Worm (Caenorhabditis elegans) whole organism, L1 larva: ENCODE results near the gene C17G10.13.

Experiments used
- C04F5.9 ChIP-seq: sonication (generic microtip); optimal IDR thresholded peaks from 2 replicates; lab custom pipeline; 2016; ENCODE audit warnings: missing genetic modification characterization, missing compliant biosample characterization
- C34B4.2 ChIP-seq: sonication (generic microtip); optimal IDR thresholded peaks from 2 replicates; lab custom pipeline; 2017; ENCODE audit warnings: mild to moderate bottlenecking, missing genetic modification characterization, missing compliant biosample characterization
- F16B12.6 ChIP-seq: fragments of 150-350 bp; optimal IDR thresholded peaks from 2 replicates; lab custom pipeline; 2014; ENCODE audit warnings: missing biosample characterization, missing genetic modification characterization
- aha-1 ChIP-seq: fragments of 150-350 bp; optimal IDR thresholded peaks from 2 replicates; lab custom pipeline; 2014; ENCODE audit warnings: missing biosample characterization, missing genetic modification characterization
- aly-2 ChIP-seq: fragments of 150-350 bp; optimal IDR thresholded peaks from 2 replicates; lab custom pipeline; 2014; ENCODE audit warnings: missing biosample characterization, missing genetic modification characterization
- blmp-1 ChIP-seq: fragments of 150-350 bp; optimal IDR thresholded peaks from 2 replicates; lab custom pipeline; 2014; ENCODE audit warnings: missing biosample characterization, missing genetic modification characterization
- ceh-8 ChIP-seq: fragments of 200-800 bp; sonication (Bioruptor generic); optimal IDR thresholded peaks from 2 replicates; lab custom pipeline; 2018; ENCODE audit warnings: mild to moderate bottlenecking, missing genetic modification characterization, moderate library complexity, missing compliant biosample characterization
- ceh-88 ChIP-seq: fragments of 200-800 bp; sonication (Bioruptor generic); IDR thresholded peaks from 2 replicates; pipeline ENCODE4 v1.3.6; 2022; ENCODE audit warnings: missing genetic modification characterization, missing compliant biosample characterization
- ceh-90 ChIP-seq: sonication (generic microtip); optimal IDR thresholded peaks from 2 replicates; lab custom pipeline; 2016; ENCODE audit warnings: missing genetic modification characterization, missing compliant biosample characterization
- dpl-1 ChIP-seq, 3 experiments: fragments of 150-350 bp in 2 of 3; sonication (generic microtip) in 1 of 3; optimal IDR thresholded peaks; 2 replicates each; lab custom pipeline; 2014 to 2017; ENCODE audit warnings: missing biosample characterization in 3 of 3, missing genetic modification characterization in 3 of 3, missing genetic modification reagents in 3 of 3
- dsc-1 ChIP-seq: sonication (generic microtip); optimal IDR thresholded peaks from 2 replicates; lab custom pipeline; 2016; ENCODE audit warnings: mild to moderate bottlenecking, missing genetic modification characterization, missing compliant biosample characterization
- efl-1 ChIP-seq, 4 experiments: fragments of 150-350 bp; optimal IDR thresholded peaks in 3 of 4; peaks in 1 of 4; 1 replicate in 1 of 4; 2 replicates in 3 of 4; lab custom pipeline; 2014; ENCODE audit warnings: missing biosample characterization in 2 of 4, missing genetic modification characterization in 2 of 4, missing genetic modification reagents in 2 of 4
- efl-3 ChIP-seq: fragments of 200-800 bp; sonication (Bioruptor generic); optimal IDR thresholded peaks from 2 replicates; lab custom pipeline; 2018; ENCODE audit warnings: mild to moderate bottlenecking, missing genetic modification characterization, missing compliant biosample characterization
- egl-27 ChIP-seq, 2 experiments: fragments of 150-350 bp in 1 of 2; sonication (generic microtip); optimal IDR thresholded peaks; 3 replicates each; lab custom pipeline; 2017 to 2018; ENCODE audit warnings: missing biosample characterization in 2 of 2, missing genetic modification characterization in 2 of 2, missing genetic modification reagents in 2 of 2
- ets-5 ChIP-seq: fragments of 200-800 bp; sonication (Bioruptor generic); IDR thresholded peaks from 2 replicates; pipeline ENCODE4 v1.3.6; 2022; ENCODE audit warnings: missing genetic modification characterization, missing compliant biosample characterization
- fkh-4 ChIP-seq: sonication (generic microtip); optimal IDR thresholded peaks from 2 replicates; lab custom pipeline; 2016; ENCODE audit warnings: missing compliant biosample characterization, missing genetic modification characterization, borderline replicate concordance
- isw-1 ChIP-seq: fragments of 200-800 bp; sonication (Bioruptor generic); IDR thresholded peaks from 2 replicates; pipeline ENCODE4 v1.3.6; 2022; ENCODE audit warnings: missing genetic modification characterization, missing compliant biosample characterization
- lin-14 ChIP-seq: fragments of 200-800 bp; sonication (Bioruptor generic); optimal IDR thresholded peaks from 2 replicates; lab custom pipeline; 2018; ENCODE audit warnings: mild to moderate bottlenecking, missing genetic modification characterization, moderate library complexity, missing compliant biosample characterization
- lin-35 ChIP-seq, 2 experiments: fragments of 150-350 bp; optimal IDR thresholded peaks; 2 replicates each; lab custom pipeline; 2014; ENCODE audit warnings: missing biosample characterization in 2 of 2, missing genetic modification characterization in 2 of 2, missing genetic modification reagents in 2 of 2
- lin-39 ChIP-seq: fragments of 150-350 bp; optimal IDR thresholded peaks from 2 replicates; lab custom pipeline; 2014; ENCODE audit warnings: missing biosample characterization, missing genetic modification reagents, missing genetic modification characterization
- lsy-2 ChIP-seq, 2 experiments: fragments of 150-350 bp; optimal IDR thresholded peaks; 2 replicates each; lab custom pipeline; 2014; ENCODE audit warnings: missing biosample characterization in 2 of 2, missing genetic modification characterization in 2 of 2
- mab-9 ChIP-seq: fragments of 200-800 bp; sonication (Bioruptor generic); IDR thresholded peaks from 2 replicates; pipeline ENCODE4 v1.3.6; 2022; ENCODE audit warnings: missing genetic modification reagents, missing genetic modification characterization, missing compliant biosample characterization
- mef-2 ChIP-seq: fragments of 150-350 bp; optimal IDR thresholded peaks from 2 replicates; lab custom pipeline; 2014; ENCODE audit warnings: missing biosample characterization, missing genetic modification characterization
- nhr-11 ChIP-seq: fragments of 150-350 bp; optimal IDR thresholded peaks from 2 replicates; lab custom pipeline; 2014; ENCODE audit warnings: missing biosample characterization, missing genetic modification characterization
- nhr-12 ChIP-seq: sonication (generic microtip); optimal IDR thresholded peaks from 2 replicates; lab custom pipeline; 2017; ENCODE audit warnings: missing biosample characterization, missing genetic modification characterization
- nhr-19 ChIP-seq: fragments of 200-800 bp; sonication (Bioruptor generic); conservative IDR thresholded peaks from 2 replicates; pipeline ENCODE4 v1.3.6; 2022; ENCODE audit warnings: missing genetic modification characterization, missing compliant biosample characterization
- nhr-20 ChIP-seq: sonication (generic microtip); optimal IDR thresholded peaks from 2 replicates; lab custom pipeline; 2016; ENCODE audit warnings: mild to moderate bottlenecking, missing genetic modification characterization, missing compliant biosample characterization
- nhr-28 ChIP-seq: fragments of 150-350 bp; optimal IDR thresholded peaks from 2 replicates; lab custom pipeline; 2014; ENCODE audit warnings: missing biosample characterization, missing genetic modification characterization
- nhr-71 ChIP-seq: sonication (generic microtip); optimal IDR thresholded peaks from 2 replicates; lab custom pipeline; 2016; ENCODE audit warnings: mild to moderate bottlenecking, missing genetic modification characterization, moderate library complexity, missing compliant biosample characterization
- nhr-77 ChIP-seq: fragments of 150-350 bp; optimal IDR thresholded peaks from 2 replicates; lab custom pipeline; 2014; ENCODE audit warnings: missing biosample characterization, missing genetic modification characterization
- pag-3 ChIP-seq: sonication (generic microtip); optimal IDR thresholded peaks from 2 replicates; lab custom pipeline; 2017; ENCODE audit warnings: missing genetic modification characterization, mild to moderate bottlenecking, missing compliant biosample characterization, antibody characterized with exemption, borderline replicate concordance; ENCODE audit not compliant: insufficient read depth
- pax-3 ChIP-seq: fragments of 200-800 bp; sonication (Bioruptor generic); optimal IDR thresholded peaks from 2 replicates; lab custom pipeline; 2018; ENCODE audit warnings: mild to moderate bottlenecking, missing genetic modification characterization, moderate library complexity, missing compliant biosample characterization
- rnt-1 ChIP-seq: sonication (generic microtip); optimal IDR thresholded peaks from 2 replicates; lab custom pipeline; 2016; ENCODE audit warnings: mild to moderate bottlenecking, missing genetic modification characterization, moderate library complexity, missing compliant biosample characterization
- skn-1 ChIP-seq: fragments of 150-350 bp; optimal IDR thresholded peaks from 2 replicates; lab custom pipeline; 2014; ENCODE audit warnings: missing biosample characterization, missing genetic modification characterization
- snpc-4 ChIP-seq: fragments of 150-350 bp; optimal IDR thresholded peaks from 2 replicates; lab custom pipeline; 2014; ENCODE audit warnings: missing biosample characterization, missing genetic modification characterization
- snu-23 ChIP-seq: sonication (generic microtip); optimal IDR thresholded peaks from 2 replicates; lab custom pipeline; 2016; ENCODE audit warnings: missing genetic modification characterization, missing compliant biosample characterization
- sox-4 ChIP-seq: sonication (generic microtip); optimal IDR thresholded peaks from 2 replicates; lab custom pipeline; 2016; ENCODE audit warnings: missing genetic modification characterization, missing compliant biosample characterization
- sptf-1 ChIP-seq: fragments of 150-350 bp; optimal IDR thresholded peaks from 2 replicates; lab custom pipeline; 2014; ENCODE audit warnings: missing biosample characterization, missing genetic modification characterization
- swsn-7 ChIP-seq: sonication (generic microtip); optimal IDR thresholded peaks from 2 replicates; lab custom pipeline; 2016; ENCODE audit warnings: missing genetic modification characterization, missing compliant biosample characterization
- tlp-1 ChIP-seq: fragments of 150-350 bp; optimal IDR thresholded peaks from 2 replicates; lab custom pipeline; 2014; ENCODE audit warnings: missing biosample characterization, missing genetic modification characterization
- unc-86 ChIP-seq: sonication (generic microtip); optimal IDR thresholded peaks from 2 replicates; lab custom pipeline; 2016; ENCODE audit warnings: missing genetic modification characterization, missing compliant biosample characterization
- xbp-1 ChIP-seq: sonication (generic microtip); optimal IDR thresholded peaks from 2 replicates; lab custom pipeline; 2016; ENCODE audit warnings: missing genetic modification characterization, missing compliant biosample characterization
- zag-1 ChIP-seq: fragments of 150-350 bp; optimal IDR thresholded peaks from 2 replicates; lab custom pipeline; 2014; ENCODE audit warnings: missing biosample characterization, missing genetic modification characterization
- zip-4 ChIP-seq: fragments of 200-800 bp; sonication (Bioruptor generic); optimal IDR thresholded peaks from 2 replicates; lab custom pipeline; 2018; ENCODE audit warnings: mild to moderate bottlenecking, missing genetic modification characterization, moderate library complexity, missing compliant biosample characterization

Gene C17G10.13

ce11 chrII:5551517-5551916 lies 38.1 kb downstream of the C17G10.13 start, which contains the start of gene C17C3.5:
Gene C17C3.5 (plus strand): TSS chrII:5551817.
- no peak for TF ChIP-seq ceh-88
- TF ChIP-seq ceh-8, result no peak
- no peak for TF ChIP-seq nhr-28 (tag; lab: Kevin White, UChicago)
- TF ChIP-seq snpc-4 (tag; lab: Kevin White, UChicago), result no peak
- no peak for TF ChIP-seq dsc-1 (tag; lab: Kevin White, UChicago)
- TF ChIP-seq nhr-77, result no peak
- no peak for TF ChIP-seq rnt-1 (tag; lab: Kevin White, UChicago)
- no peak for TF ChIP-seq aha-1
- no peak for TF ChIP-seq isw-1 (GFP tag; lab: Robert Waterston, UW)
- no peak for TF ChIP-seq lin-35 (GFP tag; optimal IDR thresholded peaks at IDR 0.05; lab: Kevin White, UChicago)
- no peak for TF ChIP-seq mef-2
- no peak for TF ChIP-seq snu-23 (GFP tag; lab: Kevin White, UChicago)
- TF ChIP-seq aly-2 (tag; lab: Kevin White, UChicago), result no peak
- no peak for TF ChIP-seq pax-3
- TF ChIP-seq sox-4 (tag; lab: Kevin White, UChicago), result no peak
- TF ChIP-seq skn-1 (tag; lab: Kevin White, UChicago), result no peak

DNA sequence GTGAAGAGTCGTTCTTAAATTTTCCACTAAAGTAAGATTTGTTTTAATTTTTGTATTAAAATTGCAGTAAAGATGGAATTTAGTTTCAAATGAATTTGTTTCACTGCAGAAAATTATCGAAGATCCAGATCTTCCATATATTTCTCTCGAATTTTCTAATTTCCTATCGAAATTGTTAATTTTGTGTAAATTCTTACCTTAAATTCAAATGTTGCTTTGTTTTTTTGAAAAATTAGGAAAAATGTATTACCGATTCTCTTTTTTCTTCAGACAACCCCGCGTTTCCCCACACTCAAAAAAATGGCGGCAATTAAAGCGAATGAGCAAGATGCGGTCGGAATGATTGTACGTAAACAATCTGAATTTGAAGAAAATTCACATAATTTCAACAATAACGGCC lies 39.8 kb downstream of the C17G10.13 start, which contains the start of gene C17C3.6:
Gene C17C3.6 (plus strand): TSS at position 301 of the 400 bp plus-strand sequence.
- TF ChIP-seq egl-27 (tag; optimal IDR thresholded peaks at IDR 0.05; lab: Kevin White, UChicago) (no peak), lsy-2 (tag; optimal IDR thresholded peaks at IDR 0.05; lab: Kevin White, UChicago) (no peak)
- TF ChIP-seq, all 84 proteins: peak for 0

DNA sequence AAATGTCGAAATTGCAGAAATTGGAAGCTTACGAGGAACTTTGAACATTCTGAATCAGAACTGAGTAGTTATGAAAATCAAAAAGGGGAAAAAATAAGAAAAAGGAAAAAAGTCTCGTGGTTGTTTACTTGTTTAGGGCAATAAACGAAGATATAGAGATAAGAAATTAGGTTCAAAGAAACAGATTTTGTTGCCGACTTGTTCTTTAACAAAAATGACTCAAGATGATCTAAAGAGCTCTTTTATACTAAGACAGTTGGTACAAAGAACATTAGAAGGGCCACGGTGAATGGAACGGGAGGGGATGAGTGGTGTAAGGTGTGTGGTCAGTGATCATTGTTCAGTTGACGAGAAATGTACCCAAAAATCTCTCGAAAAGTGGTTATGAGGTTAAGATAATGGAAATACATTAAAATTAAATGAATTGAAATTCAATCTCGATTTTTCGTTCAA lies 42.1 kb downstream of the C17G10.13 start, which contains the start of gene acdh-2:
Gene acdh-2 (minus strand): TSS at position 51 of the 453 bp plus-strand sequence.
- TF ChIP-seq snu-23 (GFP tag; lab: Kevin White, UChicago) (peak; percentile 22), ceh-88 (no peak), nhr-71 (tag; lab: Kevin White, UChicago) (peak; percentile 51)

ce11 chrII:5544764-5545163 lies 44.8 kb downstream of the C17G10.13 start, which contains the start of gene ins-13:
Gene ins-13 (minus strand): TSS chrII:5544864.
- no peak for TF ChIP-seq nhr-12 (tag; lab: Kevin White, UChicago)
- TF ChIP-seq fkh-4, result no peak
- no peak for TF ChIP-seq nhr-11
- no peak for TF ChIP-seq ceh-88
- no peak for TF ChIP-seq sptf-1 (tag; lab: Kevin White, UChicago)

ce11 chrII:5544145-5544515 lies 45.5 kb downstream of the C17G10.13 start:
- TF ChIP-seq egl-27 (tag; optimal IDR thresholded peaks at IDR 0.05; lab: Kevin White, UChicago) (no peak), C34B4.2 (no peak), F16B12.6 (tag; lab: Kevin White, UChicago) (peak; percentile 24), pag-3 (tag; lab: Kevin White, UChicago) (no peak), ceh-90 (tag; lab: Kevin White, UChicago) (no peak), sox-4 (tag; lab: Kevin White, UChicago) (no peak), snu-23 (GFP tag; lab: Kevin White, UChicago) (peak; percentile 70), fkh-4 (no peak), blmp-1 (tag; lab: Kevin White, UChicago) (no peak), zag-1 (tag; lab: Kevin White, UChicago) (no peak), nhr-71 (tag; lab: Kevin White, UChicago) (peak; percentile 79), mab-9 (GFP tag; lab: Robert Waterston, UW) (no peak), unc-86 (tag; lab: Kevin White, UChicago) (no peak), isw-1 (GFP tag; lab: Robert Waterston, UW) (no peak), skn-1 (tag; lab: Kevin White, UChicago) (peak; percentile 26), ets-5 (GFP tag; lab: Robert Waterston, UW) (no peak), swsn-7 (tag; lab: Kevin White, UChicago) (peak; percentile 95), nhr-20 (peak; percentile 77), dpl-1 (GFP tag; optimal IDR thresholded peaks at IDR 0.05; lab: Kevin White, UChicago) (peak; percentile 11 to 47 (median 25)), efl-1 (optimal IDR thresholded peaks at IDR 0.05; lab: Kevin White, UChicago) (peak; percentile 33 to 37), efl-1 (GFP tag; optimal IDR thresholded peaks at IDR 0.05 in 1 of 2; lab: Kevin White, UChicago) (peak in 1 of 2 experiments; percentile 91), lin-14 (GFP tag; lab: Kevin White, UChicago) (peak; percentile 32), sptf-1 (tag; lab: Kevin White, UChicago) (no peak), nhr-77 (peak; percentile 78), xbp-1 (tag; lab: Kevin White, UChicago) (peak; percentile 27), lin-39 (tag; lab: Kevin White, UChicago) (peak; percentile 70), zip-4 (GFP tag; lab: Kevin White, UChicago) (no peak), C04F5.9 (peak; percentile 57), efl-3 (GFP tag; lab: Kevin White, UChicago) (no peak), tlp-1 (tag; lab: Kevin White, UChicago) (no peak), nhr-19 (GFP tag; lab: Robert Waterston, UW) (peak; percentile 82)
